Fruit fly (Drosophila melanogaster) whole organism, prepupa: Measurements from ENCODE around the gene Bub1.

ENCODE experiments used
- CG10631 ChIP-seq: fragments of 200-800 bp; sonication (Bioruptor generic); optimal IDR thresholded peaks from 2 replicates; lab custom pipeline; 2016; ENCODE audit warnings: missing biosample characterization, missing genetic modification characterization
- CG10669 ChIP-seq: fragments of 200-800 bp; sonication (Bioruptor generic); optimal IDR thresholded peaks from 3 replicates; lab custom pipeline; 2018; ENCODE audit warnings: missing biosample characterization, mild to moderate bottlenecking, missing genetic modification characterization, moderate library complexity
- CG11294 ChIP-seq: fragments of 200-800 bp; sonication (Bioruptor generic); IDR thresholded peaks from 2 replicates; pipeline ENCODE4 v1.3.6; 2022; ENCODE audit warnings: missing biosample characterization, missing genetic modification characterization
- CG11762 ChIP-seq: fragments of 200-800 bp; sonication (Bioruptor generic); optimal IDR thresholded peaks from 3 replicates; lab custom pipeline; 2016; ENCODE audit warnings: missing biosample characterization, missing genetic modification characterization; ENCODE audit not compliant: insufficient read depth
- CG11902 ChIP-seq: fragments of 200-800 bp; sonication (Bioruptor generic); optimal IDR thresholded peaks from 3 replicates; lab custom pipeline; 2016; ENCODE audit warnings: missing biosample characterization, missing genetic modification characterization
- CG15336 ChIP-seq: fragments of 200-800 bp; sonication (Bioruptor generic); IDR thresholded peaks from 2 replicates; pipeline ENCODE4 v1.3.6; 2022; ENCODE audit warnings: missing biosample characterization, missing genetic modification characterization
- CG1621 ChIP-seq: fragments of 200-800 bp; sonication (Bioruptor generic); optimal IDR thresholded peaks from 3 replicates; lab custom pipeline; 2018; ENCODE audit warnings: missing biosample characterization, mild to moderate bottlenecking, missing genetic modification characterization
- CG16779 ChIP-seq: fragments of 200-800 bp; sonication (Bioruptor generic); optimal IDR thresholded peaks from 3 replicates; lab custom pipeline; 2017; ENCODE audit warnings: missing biosample characterization, mild to moderate bottlenecking, missing genetic modification characterization
- CG3032 ChIP-seq: fragments of 200-800 bp; optimal IDR thresholded peaks from 2 replicates; lab custom pipeline; 2019; ENCODE audit warnings: missing biosample characterization, mild to moderate bottlenecking, missing genetic modification characterization, moderate library complexity
- CG31627 ChIP-seq: fragments of 200-800 bp; sonication (Bioruptor generic); optimal IDR thresholded peaks from 3 replicates; lab custom pipeline; 2016; ENCODE audit warnings: missing biosample characterization, missing genetic modification characterization
- CG32006 ChIP-seq: fragments of 200-800 bp; sonication (Bioruptor generic); optimal IDR thresholded peaks from 3 replicates; lab custom pipeline; 2017; ENCODE audit warnings: missing biosample characterization, mild to moderate bottlenecking, missing genetic modification characterization
- CG34406 ChIP-seq: fragments of 200-800 bp; sonication (Bioruptor generic); optimal IDR thresholded peaks from 3 replicates; lab custom pipeline; 2016; ENCODE audit warnings: missing biosample characterization, missing genetic modification characterization
- CG6163 ChIP-seq: fragments of 200-800 bp; sonication (Bioruptor generic); IDR thresholded peaks from 3 replicates; pipeline ENCODE4 v1.3.6; 2022; ENCODE audit warnings: missing biosample characterization, missing genetic modification characterization
- CG6276 ChIP-seq: fragments of 200-800 bp; sonication (Bioruptor generic); optimal IDR thresholded peaks from 2 replicates; lab custom pipeline; 2017; ENCODE audit warnings: missing biosample characterization, mild to moderate bottlenecking, missing genetic modification characterization
- CG6792 ChIP-seq: fragments of 200-800 bp; sonication (Bioruptor generic); optimal IDR thresholded peaks from 3 replicates; lab custom pipeline; 2016; ENCODE audit warnings: missing biosample characterization, missing genetic modification characterization
- CG6808 ChIP-seq: fragments of 200-800 bp; sonication (Bioruptor generic); optimal IDR thresholded peaks from 3 replicates; lab custom pipeline; 2017; ENCODE audit warnings: missing biosample characterization, missing genetic modification characterization, mild to moderate bottlenecking, moderate library complexity, missing genetic modification reagents
- CG6854 ChIP-seq: fragments of 200-800 bp; sonication (Bioruptor generic); optimal IDR thresholded peaks from 2 replicates; lab custom pipeline; 2017; ENCODE audit warnings: missing biosample characterization, mild to moderate bottlenecking, missing genetic modification characterization
- CG7368 ChIP-seq: fragments of 200-800 bp; sonication (Bioruptor generic); optimal IDR thresholded peaks from 3 replicates; lab custom pipeline; 2016; ENCODE audit warnings: missing biosample characterization, missing genetic modification characterization
- CG8119 ChIP-seq: fragments of 200-800 bp; sonication (Bioruptor generic); IDR thresholded peaks from 3 replicates; pipeline ENCODE4 v1.3.6; 2022; ENCODE audit warnings: missing biosample characterization, missing genetic modification characterization
- CG8319 ChIP-seq: fragments of 200-800 bp; sonication (Bioruptor generic); optimal IDR thresholded peaks from 3 replicates; lab custom pipeline; 2016; ENCODE audit warnings: missing biosample characterization, missing genetic modification characterization
- CG8632 ChIP-seq: fragments of 200-800 bp; sonication (Bioruptor generic); optimal IDR thresholded peaks from 3 replicates; lab custom pipeline; 2016; ENCODE audit warnings: missing biosample characterization, missing genetic modification characterization
- CG9139 ChIP-seq: fragments of 200-800 bp; sonication (Bioruptor generic); optimal IDR thresholded peaks from 3 replicates; lab custom pipeline; 2017; ENCODE audit warnings: missing biosample characterization, mild to moderate bottlenecking, missing genetic modification characterization
- Eip75B ChIP-seq: fragments of 200-800 bp; sonication (Bioruptor generic); optimal IDR thresholded peaks from 3 replicates; lab custom pipeline; 2016; ENCODE audit warnings: missing biosample characterization, missing genetic modification characterization
- Eip78C ChIP-seq: fragments of 200-800 bp; sonication (Bioruptor generic); peaks from one replicate; lab custom pipeline; 2016; ENCODE audit warnings: missing biosample characterization, missing genetic modification characterization
- Eip93F ChIP-seq: fragments of 200-800 bp; sonication (Bioruptor generic); optimal IDR thresholded peaks from 2 replicates; lab custom pipeline; 2016; ENCODE audit warnings: missing biosample characterization, mild to moderate bottlenecking, missing genetic modification characterization
- Ets96B ChIP-seq: fragments of 200-800 bp; optimal IDR thresholded peaks from 2 replicates; lab custom pipeline; 2019; ENCODE audit warnings: missing biosample characterization, mild to moderate bottlenecking, missing genetic modification characterization, moderate library complexity
- Gug ChIP-seq: fragments of 200-800 bp; sonication (Bioruptor generic); IDR thresholded peaks from 2 replicates; pipeline ENCODE4 v1.3.6; 2022; ENCODE audit warnings: missing biosample characterization, missing genetic modification characterization
- Hr38 ChIP-seq: sonication (Bioruptor generic); optimal IDR thresholded peaks from 2 replicates; lab custom pipeline; 2016; ENCODE audit warnings: missing biosample characterization, missing genetic modification characterization
- Hr4 ChIP-seq: fragments of 200-800 bp; sonication (Bioruptor generic); optimal IDR thresholded peaks from 3 replicates; lab custom pipeline; 2016; ENCODE audit warnings: missing biosample characterization, missing genetic modification characterization
- Lpt ChIP-seq: fragments of 200-800 bp; sonication (Bioruptor generic); optimal IDR thresholded peaks from 3 replicates; lab custom pipeline; 2016; ENCODE audit warnings: missing biosample characterization, missing genetic modification characterization
- Met ChIP-seq: fragments of 200-800 bp; sonication (Bioruptor generic); optimal IDR thresholded peaks from 3 replicates; lab custom pipeline; 2016; ENCODE audit warnings: missing biosample characterization, missing genetic modification characterization
- OdsH ChIP-seq: fragments of 200-800 bp; sonication (Bioruptor generic); optimal IDR thresholded peaks from 3 replicates; lab custom pipeline; 2016; ENCODE audit warnings: missing biosample characterization, missing genetic modification characterization
- Smox ChIP-seq: fragments of 200-800 bp; sonication (Bioruptor generic); optimal IDR thresholded peaks from 3 replicates; lab custom pipeline; 2016; ENCODE audit warnings: missing biosample characterization, missing genetic modification characterization
- Sox102F ChIP-seq: fragments of 200-800 bp; sonication (Bioruptor generic); optimal IDR thresholded peaks from 2 replicates; lab custom pipeline; 2016; ENCODE audit warnings: missing biosample characterization, mild to moderate bottlenecking, missing genetic modification characterization
- achi ChIP-seq: fragments of 200-800 bp; sonication (Bioruptor generic); optimal IDR thresholded peaks from 3 replicates; lab custom pipeline; 2016; ENCODE audit warnings: missing biosample characterization, missing genetic modification characterization
- acj6 ChIP-seq: fragments of 200-800 bp; sonication (Bioruptor generic); optimal IDR thresholded peaks from 3 replicates; lab custom pipeline; 2016; ENCODE audit warnings: missing biosample characterization, missing genetic modification characterization
- cyc ChIP-seq: fragments of 200-800 bp; sonication (Bioruptor generic); optimal IDR thresholded peaks from 3 replicates; lab custom pipeline; 2016; ENCODE audit warnings: missing biosample characterization, missing genetic modification characterization
- dac ChIP-seq: fragments of 200-800 bp; sonication (Bioruptor generic); optimal IDR thresholded peaks from 2 replicates; lab custom pipeline; 2017; ENCODE audit warnings: missing biosample characterization, mild to moderate bottlenecking, missing genetic modification characterization
- dsx ChIP-seq: fragments of 200-800 bp; optimal IDR thresholded peaks from 3 replicates; lab custom pipeline; 2019; ENCODE audit warnings: missing biosample characterization, mild to moderate bottlenecking, missing genetic modification characterization, moderate library complexity; ENCODE audit not compliant: poor library complexity, severe bottlenecking
- eg ChIP-seq: fragments of 200-800 bp; sonication (Bioruptor generic); IDR thresholded peaks from 3 replicates; pipeline ENCODE4 v1.3.6; 2022; ENCODE audit warnings: missing biosample characterization, missing genetic modification characterization
- esn ChIP-seq: fragments of 200-800 bp; sonication (Bioruptor generic); optimal IDR thresholded peaks from 2 replicates; lab custom pipeline; 2016; ENCODE audit warnings: missing biosample characterization, mild to moderate bottlenecking, missing genetic modification characterization, moderate library complexity
- fd59A ChIP-seq: fragments of 200-800 bp; sonication (Bioruptor generic); optimal IDR thresholded peaks from 2 replicates; lab custom pipeline; 2017; ENCODE audit warnings: missing biosample characterization, mild to moderate bottlenecking, missing genetic modification characterization, missing genetic modification reagents
- fd85E ChIP-seq: fragments of 200-800 bp; sonication (Bioruptor generic); optimal IDR thresholded peaks from 3 replicates; lab custom pipeline; 2016; ENCODE audit warnings: missing biosample characterization, missing genetic modification characterization
- fkh ChIP-seq: fragments of 200-800 bp; sonication (Bioruptor generic); optimal IDR thresholded peaks from 3 replicates; lab custom pipeline; 2017; ENCODE audit warnings: missing biosample characterization, mild to moderate bottlenecking, missing genetic modification characterization, moderate library complexity
- lz ChIP-seq: fragments of 200-800 bp; sonication (Bioruptor generic); optimal IDR thresholded peaks from 3 replicates; lab custom pipeline; 2016; ENCODE audit warnings: missing biosample characterization, missing genetic modification characterization
- net ChIP-seq: fragments of 200-800 bp; sonication (Bioruptor generic); optimal IDR thresholded peaks from 3 replicates; lab custom pipeline; 2016; ENCODE audit warnings: missing biosample characterization, missing genetic modification characterization
- pdm3 ChIP-seq: fragments of 200-800 bp; sonication (Bioruptor generic); optimal IDR thresholded peaks from 3 replicates; lab custom pipeline; 2016; ENCODE audit warnings: missing biosample characterization, missing genetic modification characterization
- salr ChIP-seq, 2 experiments: fragments of 200-800 bp; sonication (Bioruptor generic); optimal IDR thresholded peaks; 3 replicates each; lab custom pipeline; 2016 to 2018; ENCODE audit warnings: missing biosample characterization in 2 of 2, missing genetic modification characterization in 2 of 2, mild to moderate bottlenecking in 1 of 2
- spab ChIP-seq: fragments of 200-800 bp; sonication (Bioruptor generic); optimal IDR thresholded peaks from 2 replicates; lab custom pipeline; 2017; ENCODE audit warnings: missing biosample characterization, mild to moderate bottlenecking, missing genetic modification characterization, missing genetic modification reagents
- svp ChIP-seq: fragments of 200-800 bp; sonication (Bioruptor generic); peaks from one replicate; lab custom pipeline; 2016; ENCODE audit warnings: missing biosample characterization, missing genetic modification characterization
- topi ChIP-seq: fragments of 200-800 bp; sonication (Bioruptor generic); optimal IDR thresholded peaks from 3 replicates; lab custom pipeline; 2016; ENCODE audit warnings: missing biosample characterization, missing genetic modification characterization
- vri ChIP-seq: fragments of 200-800 bp; sonication (Bioruptor generic); optimal IDR thresholded peaks from 3 replicates; lab custom pipeline; 2016; ENCODE audit warnings: missing biosample characterization, mild to moderate bottlenecking, missing genetic modification characterization

The Bub1 gene

dm6 chr2L:5237899-5238566, 40.6 kb upstream of the Bub1 start:
- TF ChIP-seq cyc (GFP tag; lab: Kevin White, UChicago) (peak; percentile 9), Ets96B (peak; percentile 60), CG3032 (tag; lab: Kevin White, UChicago) (peak; percentile 42), CG11762 (no peak), CG10669 (GFP tag; lab: Kevin White, UChicago) (peak; percentile 23), Eip75B (GFP tag; lab: Kevin White, UChicago) (no peak), lz (peak; percentile 2), fkh (no peak), Hr38 (no peak), Met (GFP tag; lab: Kevin White, UChicago) (peak; percentile 30), CG15336 (GFP tag; lab: Robert Waterston, UW) (peak; percentile 26; the same call in 1 of the 2 replicates), CG10631 (GFP tag; lab: Kevin White, UChicago) (peak; percentile 38), CG11294 (GFP tag; lab: Robert Waterston, UW) (no peak), fd59A (GFP tag; lab: Kevin White, UChicago) (peak; percentile 31), dsx (GFP tag; lab: Kevin White, UChicago) (peak; percentile 42), net (no peak), CG34406 (peak; percentile 4), dac (GFP tag; lab: Kevin White, UChicago) (no peak), achi (peak; percentile 35), CG9139 (no peak), CG11902 (GFP tag; lab: Kevin White, UChicago) (no peak), pdm3 (GFP tag; lab: Kevin White, UChicago) (peak; percentile 5), CG8119 (GFP tag; lab: Robert Waterston, UW) (0 out of 3 replicates have a peak, but pooled peaks have one; percentile 17), CG6792 (GFP tag; lab: Kevin White, UChicago) (peak; percentile 24), Eip78C (peak; percentile 59), Hr4 (GFP tag; lab: Kevin White, UChicago) (no peak), CG6163 (GFP tag; lab: Robert Waterston, UW) (no peak), CG1621 (tag; lab: Kevin White, UChicago) (no peak), spab (GFP tag; lab: Kevin White, UChicago) (peak; percentile 24), CG6808 (GFP tag; lab: Kevin White, UChicago) (peak; percentile 20), CG8632 (GFP tag; lab: Kevin White, UChicago) (no peak), eg (GFP tag; lab: Robert Waterston, UW) (no peak), fd85E (GFP tag; lab: Kevin White, UChicago) (no peak), Smox (GFP tag; lab: Kevin White, UChicago) (peak; percentile 29), vri (GFP tag; lab: Kevin White, UChicago) (no peak), CG6854 (no peak), CG8319 (GFP tag; lab: Kevin White, UChicago) (no peak), acj6 (GFP tag; lab: Kevin White, UChicago) (peak; percentile 11), CG32006 (GFP tag; lab: Kevin White, UChicago) (peak; percentile 5), esn (GFP tag; lab: Kevin White, UChicago) (peak; percentile 42), Eip93F (GFP tag; lab: Kevin White, UChicago) (no peak), OdsH (GFP tag; lab: Kevin White, UChicago) (peak; percentile 22), CG31627 (GFP tag; lab: Kevin White, UChicago) (no peak), Lpt (no peak), topi (GFP tag; lab: Kevin White, UChicago) (peak; percentile 7), Sox102F (GFP tag; lab: Kevin White, UChicago) (no peak), CG7368 (GFP tag; lab: Kevin White, UChicago) (no peak), CG6276 (GFP tag; lab: Kevin White, UChicago) (no peak), salr (GFP tag; optimal IDR thresholded peaks at IDR 0.05; lab: Kevin White, UChicago) (peak in 1 of 2 experiments; percentile 5), CG16779 (no peak), Gug (no peak), svp (peak; percentile 96)
